Fruit fly (Drosophila melanogaster) whole organism, adult: Measurements from ENCODE around the gene amd.
A peak's percentile ranks its signal among the peaks of the same experiment; 100 is the strongest.

Source experiments
- CG11617 ChIP-seq: fragments of 200-800 bp; sonication (Bioruptor generic); optimal IDR thresholded peaks from 2 replicates; lab custom pipeline; 2017; ENCODE audit warnings: mild to moderate bottlenecking, missing biosample characterization, missing genetic modification reagents, missing genetic modification characterization
- CG12768 ChIP-seq: fragments of 200-800 bp; sonication (Bioruptor generic); optimal IDR thresholded peaks from 2 replicates; lab custom pipeline; 2017; ENCODE audit warnings: missing biosample characterization, missing genetic modification characterization, mild to moderate bottlenecking, moderate library complexity, missing genetic modification reagents
- CG14711 ChIP-seq: fragments of 200-800 bp; sonication (Bioruptor generic); optimal IDR thresholded peaks from 2 replicates; lab custom pipeline; 2018; ENCODE audit warnings: missing biosample characterization, mild to moderate bottlenecking, missing genetic modification characterization, moderate library complexity
- CG1620 ChIP-seq: fragments of 200-800 bp; sonication (Bioruptor generic); optimal IDR thresholded peaks from 2 replicates; lab custom pipeline; 2016; ENCODE audit warnings: missing biosample characterization, missing genetic modification characterization
- CG33017 ChIP-seq: fragments of 200-800 bp; sonication (Bioruptor generic); optimal IDR thresholded peaks from 2 replicates; lab custom pipeline; 2018; ENCODE audit warnings: missing biosample characterization, mild to moderate bottlenecking, missing genetic modification characterization, moderate library complexity
- CG5204 ChIP-seq: fragments of 200-800 bp; sonication (Bioruptor generic); optimal IDR thresholded peaks from 2 replicates; lab custom pipeline; 2016; ENCODE audit warnings: missing biosample characterization, missing genetic modification characterization
- CG7045 ChIP-seq: fragments of 200-800 bp; sonication (Bioruptor generic); optimal IDR thresholded peaks from 2 replicates; lab custom pipeline; 2017; ENCODE audit warnings: missing biosample characterization, mild to moderate bottlenecking, missing genetic modification characterization
- CG7101 ChIP-seq: fragments of 200-800 bp; sonication (Bioruptor generic); optimal IDR thresholded peaks from 2 replicates; lab custom pipeline; 2018; ENCODE audit warnings: missing biosample characterization, mild to moderate bottlenecking, missing genetic modification characterization, moderate library complexity
- Clk ChIP-seq: fragments of 200-800 bp; sonication (Bioruptor generic); optimal IDR thresholded peaks from 2 replicates; lab custom pipeline; 2017; ENCODE audit warnings: missing biosample characterization, missing genetic modification characterization
- Crg-1 ChIP-seq: fragments of 200-800 bp; sonication (Bioruptor generic); optimal IDR thresholded peaks from 2 replicates; lab custom pipeline; 2016; ENCODE audit warnings: missing biosample characterization, missing genetic modification characterization
- Hr96 ChIP-seq: fragments of 200-800 bp; sonication (Bioruptor generic); optimal IDR thresholded peaks from 2 replicates; lab custom pipeline; 2016; ENCODE audit warnings: missing biosample characterization, missing genetic modification characterization
- Mnt ChIP-seq: fragments of 200-800 bp; sonication (Bioruptor generic); optimal IDR thresholded peaks from 2 replicates; lab custom pipeline; 2016; ENCODE audit warnings: missing biosample characterization, mild to moderate bottlenecking, missing genetic modification characterization
- bab1 ChIP-seq: fragments of 200-800 bp; sonication (Bioruptor generic); optimal IDR thresholded peaks from 3 replicates; lab custom pipeline; 2019; ENCODE audit warnings: missing biosample characterization, mild to moderate bottlenecking, missing genetic modification characterization, moderate library complexity
- cic ChIP-seq: fragments of 200-800 bp; sonication (Bioruptor generic); optimal IDR thresholded peaks from 2 replicates; lab custom pipeline; 2017; ENCODE audit warnings: missing biosample characterization, mild to moderate bottlenecking, missing genetic modification characterization, moderate library complexity
- cnc ChIP-seq, 2 experiments: fragments of >200 bp; optimal IDR thresholded peaks; 2 replicates each; lab custom pipeline; 2017
- kay ChIP-seq: fragments of 200-800 bp; sonication (Bioruptor generic); peaks from one replicate; lab custom pipeline; 2016; ENCODE audit warnings: missing biosample characterization, missing genetic modification characterization, borderline replicate concordance
- ovo ChIP-seq: fragments of 200-800 bp; sonication (Bioruptor generic); optimal IDR thresholded peaks from 2 replicates; lab custom pipeline; 2016; ENCODE audit warnings: missing biosample characterization, missing genetic modification characterization
- pad ChIP-seq: fragments of 200-800 bp; sonication (Bioruptor generic); optimal IDR thresholded peaks from 3 replicates; lab custom pipeline; 2017; ENCODE audit warnings: missing biosample characterization, missing genetic modification characterization, mild to moderate bottlenecking, moderate library complexity, missing genetic modification reagents
- tj ChIP-seq: fragments of 200-800 bp; sonication (Bioruptor generic); optimal IDR thresholded peaks from 3 replicates; lab custom pipeline; 2017; ENCODE audit warnings: missing biosample characterization, mild to moderate bottlenecking, missing genetic modification characterization, moderate library complexity
- toe ChIP-seq: fragments of 200-800 bp; sonication (Bioruptor generic); optimal IDR thresholded peaks from 2 replicates; lab custom pipeline; 2016; ENCODE audit warnings: missing biosample characterization, missing genetic modification characterization

The amd gene

DNA sequence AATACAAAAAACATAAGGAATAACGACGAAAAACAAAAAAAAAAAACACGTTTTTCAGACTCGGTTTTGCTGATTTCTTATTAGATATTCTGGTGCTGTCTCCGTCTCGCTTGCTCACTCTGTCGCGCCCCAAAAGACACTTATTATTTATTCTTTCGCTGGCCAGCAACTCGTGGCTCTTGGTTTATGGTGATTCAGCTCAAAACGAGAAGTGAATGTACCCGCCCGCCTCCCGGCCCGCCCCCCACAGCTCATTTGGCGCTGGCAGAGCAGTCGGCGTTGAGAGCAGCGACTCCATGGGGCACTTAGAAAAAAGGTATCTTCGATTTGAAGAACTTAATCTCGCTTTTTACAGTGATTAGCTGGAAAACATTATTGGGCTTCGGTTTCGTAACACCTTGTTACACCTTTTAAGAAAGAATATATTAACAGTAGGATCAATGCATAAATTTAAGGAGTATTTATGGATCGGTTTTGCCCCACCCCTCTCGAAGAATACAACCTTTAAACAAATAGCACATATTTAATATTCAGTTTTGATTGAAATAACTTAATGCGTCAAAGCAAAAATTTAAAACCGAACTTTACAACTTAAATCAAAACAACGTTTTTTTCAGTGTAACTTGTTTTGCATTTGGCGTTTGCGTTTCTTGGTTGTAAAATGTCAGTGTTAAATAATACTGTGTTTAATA lies 31.6 kb downstream of the amd start:
- TF ChIP-seq CG33017 (tag; lab: Kevin White, UChicago) (no peak), CG12768 (no peak), CG14711 (peak; percentile 45), CG11617 (GFP tag; lab: Kevin White, UChicago) (peak; percentile 59), CG5204 (no peak), kay (GFP tag; lab: Kevin White, UChicago) (peak; percentile 65), Hr96 (GFP tag; lab: Kevin White, UChicago) (peak; percentile 64), ovo (GFP tag; lab: Kevin White, UChicago) (no peak), cnc (optimal IDR thresholded peaks at IDR 0.05; lab: Kevin White, UChicago) (no peak), cic (no peak), CG1620 (GFP tag; lab: Kevin White, UChicago) (no peak), CG7101 (tag; lab: Kevin White, UChicago) (peak; percentile 56), toe (GFP tag; lab: Kevin White, UChicago) (no peak), Crg-1 (GFP tag; lab: Kevin White, UChicago) (no peak), Mnt (GFP tag; lab: Kevin White, UChicago) (no peak), pad (GFP tag; lab: Kevin White, UChicago) (peak; percentile 41), bab1 (GFP tag; lab: Kevin White, UChicago) (peak; percentile 84), Clk (GFP tag; lab: Kevin White, UChicago) (no peak), CG7045 (GFP tag; lab: Kevin White, UChicago) (peak; percentile 36), tj (peak; percentile 95)

DNA sequence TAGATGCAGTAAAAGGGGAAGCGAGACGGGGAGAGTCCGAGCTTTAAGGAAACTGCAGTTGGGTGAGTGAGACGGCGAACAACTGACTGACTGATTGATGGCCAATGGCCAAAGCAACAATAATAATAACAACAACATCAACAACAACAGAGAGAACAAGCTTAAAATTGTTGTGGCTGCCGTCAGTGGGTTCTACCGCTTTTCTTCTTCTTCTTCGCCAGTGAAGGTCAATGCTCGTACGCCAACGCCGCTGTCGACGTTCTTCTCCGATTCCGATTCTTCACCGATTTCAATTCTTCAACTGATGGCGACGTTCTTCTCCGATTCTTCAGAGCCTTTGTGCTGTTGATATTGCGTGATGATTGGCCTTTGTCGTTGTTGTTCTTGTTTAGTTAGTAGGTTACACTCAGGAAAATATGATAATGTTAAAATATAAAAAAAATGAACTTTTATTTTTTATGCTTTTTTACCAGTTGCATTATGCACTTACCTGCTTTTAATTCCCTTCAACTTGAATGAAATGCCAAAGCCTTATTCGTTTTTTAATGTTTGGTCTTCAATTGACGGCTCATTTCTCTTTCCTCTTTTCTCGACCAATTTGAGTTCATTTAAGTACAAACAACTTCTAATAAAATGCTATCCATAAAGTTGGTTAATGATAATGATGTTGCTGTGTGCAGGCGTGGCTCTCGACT lies 32.4 kb downstream of the amd start:
- TF ChIP-seq CG12768 = no peak
- no peak for TF ChIP-seq ovo (GFP tag; lab: Kevin White, UChicago)
- no peak for TF ChIP-seq CG33017 (tag; lab: Kevin White, UChicago)
- TF ChIP-seq toe (GFP tag; lab: Kevin White, UChicago) = no peak
- TF ChIP-seq CG7045 (GFP tag; lab: Kevin White, UChicago) = no peak
- TF ChIP-seq kay (GFP tag; lab: Kevin White, UChicago) = no peak
- TF ChIP-seq CG14711 = no peak
- no peak for TF ChIP-seq CG5204
- TF ChIP-seq CG7101 (tag; lab: Kevin White, UChicago) = no peak
- no peak for TF ChIP-seq Clk (GFP tag; lab: Kevin White, UChicago)

DNA sequence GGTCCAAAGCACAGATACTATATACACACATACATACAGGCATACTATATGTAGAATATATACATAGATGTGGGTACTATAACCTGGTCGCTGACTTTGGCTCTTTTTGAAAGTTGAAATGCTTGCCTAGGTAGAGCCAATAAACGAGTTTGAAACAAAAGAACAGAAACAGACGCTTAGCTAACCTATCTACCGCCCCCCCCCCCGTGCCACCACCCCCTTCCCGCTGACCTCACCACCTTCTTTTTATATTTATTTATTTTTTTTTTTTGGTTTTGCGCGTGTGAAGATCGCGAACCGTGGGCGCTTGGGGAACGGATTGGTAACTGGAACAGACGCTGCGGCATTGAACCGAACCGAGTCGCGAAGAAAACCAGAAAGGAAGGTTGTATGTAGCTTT lies 34.2 kb downstream of the amd start:
- TF ChIP-seq Mnt (GFP tag; lab: Kevin White, UChicago) (no peak), CG11617 (GFP tag; lab: Kevin White, UChicago) (no peak), Hr96 (GFP tag; lab: Kevin White, UChicago) (no peak), kay (GFP tag; lab: Kevin White, UChicago) (no peak), tj (no peak), CG33017 (tag; lab: Kevin White, UChicago) (no peak), Crg-1 (GFP tag; lab: Kevin White, UChicago) (no peak), CG5204 (no peak), CG1620 (GFP tag; lab: Kevin White, UChicago) (no peak), CG12768 (no peak), ovo (GFP tag; lab: Kevin White, UChicago) (no peak), pad (GFP tag; lab: Kevin White, UChicago) (no peak), Clk (GFP tag; lab: Kevin White, UChicago) (no peak), cnc (optimal IDR thresholded peaks at IDR 0.05; lab: Kevin White, UChicago) (no peak), CG14711 (no peak), toe (GFP tag; lab: Kevin White, UChicago) (no peak), cic (no peak), CG7101 (tag; lab: Kevin White, UChicago) (no peak), CG7045 (GFP tag; lab: Kevin White, UChicago) (no peak)

DNA sequence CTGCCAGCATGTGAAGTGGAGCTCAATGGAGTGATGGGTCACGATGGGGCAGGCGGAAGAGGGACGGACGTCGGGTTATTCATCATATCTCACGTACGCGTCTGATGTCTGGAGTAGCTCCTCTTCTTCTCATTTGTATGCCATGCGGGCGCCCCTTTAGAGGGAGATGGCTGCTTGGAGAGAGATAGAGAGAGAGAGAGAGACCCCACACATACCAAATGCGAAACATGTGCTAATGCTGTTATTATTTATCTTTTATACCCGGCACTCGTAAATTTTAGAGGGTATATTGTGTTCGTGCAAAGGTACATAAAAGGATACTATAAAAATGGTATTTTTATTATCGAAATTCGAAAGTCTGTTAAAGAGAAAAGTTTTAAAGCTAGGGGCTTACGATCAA lies 36.1 kb downstream of the amd start:
- TF ChIP-seq CG7045 (GFP tag; lab: Kevin White, UChicago) (no peak), cic (no peak), Mnt (GFP tag; lab: Kevin White, UChicago) (no peak), Crg-1 (GFP tag; lab: Kevin White, UChicago) (no peak), kay (GFP tag; lab: Kevin White, UChicago) (no peak), cnc (optimal IDR thresholded peaks at IDR 0.05; lab: Kevin White, UChicago) (no peak), CG14711 (no peak)

DNA sequence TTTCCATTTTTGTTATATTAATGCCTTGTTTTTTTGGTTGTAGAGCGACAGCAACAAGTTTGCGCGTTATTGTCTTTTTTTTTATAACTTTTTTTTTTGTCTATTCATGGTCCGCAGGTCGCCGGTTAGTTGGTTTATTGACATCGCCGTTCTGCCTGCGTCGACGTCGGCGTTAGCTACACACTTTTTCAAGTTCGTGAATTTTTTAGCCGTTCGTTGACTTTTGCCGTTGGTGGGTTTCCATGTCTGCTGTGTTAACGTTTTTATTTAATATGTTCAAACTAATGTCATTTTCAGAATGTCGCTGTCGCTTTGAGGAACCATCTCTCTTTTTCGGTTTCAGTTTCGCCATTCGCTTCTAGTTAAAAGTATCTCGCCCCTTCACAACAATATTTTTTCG lies 36.7 kb downstream of the amd start:
- TF ChIP-seq CG7045 (GFP tag; lab: Kevin White, UChicago) (no peak), kay (GFP tag; lab: Kevin White, UChicago) (peak; percentile 57)

DNA sequence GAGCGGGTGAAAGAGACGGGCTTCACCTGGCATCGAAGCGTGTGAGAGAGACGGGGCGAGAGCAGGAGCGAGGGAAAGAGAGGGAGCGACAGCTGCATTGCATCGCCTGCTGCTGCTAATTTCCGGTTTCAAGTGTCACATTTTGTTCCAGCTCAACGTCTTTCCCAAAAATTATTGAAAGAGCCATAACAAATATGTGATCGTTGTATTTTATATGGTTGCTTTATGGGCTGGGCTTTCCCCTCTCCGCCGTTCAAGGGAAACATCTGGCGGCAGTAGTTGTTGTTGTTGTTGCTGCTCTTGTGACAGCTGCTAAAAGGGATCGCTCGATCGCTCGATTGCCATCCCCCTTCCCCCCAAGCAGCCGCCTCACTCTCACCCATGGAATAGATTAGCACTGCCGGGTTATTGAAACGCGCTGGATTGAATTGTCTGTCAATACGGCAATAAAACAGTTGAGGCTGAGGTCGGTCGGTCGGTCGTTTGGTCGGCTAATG lies 45.0 kb downstream of the amd start:
- TF ChIP-seq CG7101 (tag; lab: Kevin White, UChicago) (no peak), pad (GFP tag; lab: Kevin White, UChicago) (no peak), Clk (GFP tag; lab: Kevin White, UChicago) (no peak), Hr96 (GFP tag; lab: Kevin White, UChicago) (no peak), Mnt (GFP tag; lab: Kevin White, UChicago) (no peak), cnc (optimal IDR thresholded peaks at IDR 0.05; lab: Kevin White, UChicago) (no peak), CG1620 (GFP tag; lab: Kevin White, UChicago) (no peak), CG5204 (no peak), CG11617 (GFP tag; lab: Kevin White, UChicago) (no peak), toe (GFP tag; lab: Kevin White, UChicago) (no peak), bab1 (GFP tag; lab: Kevin White, UChicago) (no peak), CG14711 (no peak), tj (no peak)
